Fruit fly (Drosophila melanogaster) whole organism, adult: ENCODE measurements around the gene Ifrd1.

Experiments
- CG11617 ChIP-seq: fragments of 200-800 bp; sonication (Bioruptor generic); optimal IDR thresholded peaks from 2 replicates; lab custom pipeline; 2017; ENCODE audit warnings: mild to moderate bottlenecking, missing biosample characterization, missing genetic modification reagents, missing genetic modification characterization
- CG12768 ChIP-seq: fragments of 200-800 bp; sonication (Bioruptor generic); optimal IDR thresholded peaks from 2 replicates; lab custom pipeline; 2017; ENCODE audit warnings: missing biosample characterization, missing genetic modification characterization, mild to moderate bottlenecking, moderate library complexity, missing genetic modification reagents
- CG14711 ChIP-seq: fragments of 200-800 bp; sonication (Bioruptor generic); optimal IDR thresholded peaks from 2 replicates; lab custom pipeline; 2018; ENCODE audit warnings: missing biosample characterization, mild to moderate bottlenecking, missing genetic modification characterization, moderate library complexity
- CG1620 ChIP-seq: fragments of 200-800 bp; sonication (Bioruptor generic); optimal IDR thresholded peaks from 2 replicates; lab custom pipeline; 2016; ENCODE audit warnings: missing biosample characterization, missing genetic modification characterization
- CG33017 ChIP-seq: fragments of 200-800 bp; sonication (Bioruptor generic); optimal IDR thresholded peaks from 2 replicates; lab custom pipeline; 2018; ENCODE audit warnings: missing biosample characterization, mild to moderate bottlenecking, missing genetic modification characterization, moderate library complexity
- CG5204 ChIP-seq: fragments of 200-800 bp; sonication (Bioruptor generic); optimal IDR thresholded peaks from 2 replicates; lab custom pipeline; 2016; ENCODE audit warnings: missing biosample characterization, missing genetic modification characterization
- CG7045 ChIP-seq: fragments of 200-800 bp; sonication (Bioruptor generic); optimal IDR thresholded peaks from 2 replicates; lab custom pipeline; 2017; ENCODE audit warnings: missing biosample characterization, mild to moderate bottlenecking, missing genetic modification characterization
- CG7101 ChIP-seq: fragments of 200-800 bp; sonication (Bioruptor generic); optimal IDR thresholded peaks from 2 replicates; lab custom pipeline; 2018; ENCODE audit warnings: missing biosample characterization, mild to moderate bottlenecking, missing genetic modification characterization, moderate library complexity
- Clk ChIP-seq: fragments of 200-800 bp; sonication (Bioruptor generic); optimal IDR thresholded peaks from 2 replicates; lab custom pipeline; 2017; ENCODE audit warnings: missing biosample characterization, missing genetic modification characterization
- Crg-1 ChIP-seq: fragments of 200-800 bp; sonication (Bioruptor generic); optimal IDR thresholded peaks from 2 replicates; lab custom pipeline; 2016; ENCODE audit warnings: missing biosample characterization, missing genetic modification characterization
- Hr96 ChIP-seq: fragments of 200-800 bp; sonication (Bioruptor generic); optimal IDR thresholded peaks from 2 replicates; lab custom pipeline; 2016; ENCODE audit warnings: missing biosample characterization, missing genetic modification characterization
- Mnt ChIP-seq: fragments of 200-800 bp; sonication (Bioruptor generic); optimal IDR thresholded peaks from 2 replicates; lab custom pipeline; 2016; ENCODE audit warnings: missing biosample characterization, mild to moderate bottlenecking, missing genetic modification characterization
- bab1 ChIP-seq: fragments of 200-800 bp; sonication (Bioruptor generic); optimal IDR thresholded peaks from 3 replicates; lab custom pipeline; 2019; ENCODE audit warnings: missing biosample characterization, mild to moderate bottlenecking, missing genetic modification characterization, moderate library complexity
- cic ChIP-seq: fragments of 200-800 bp; sonication (Bioruptor generic); optimal IDR thresholded peaks from 2 replicates; lab custom pipeline; 2017; ENCODE audit warnings: missing biosample characterization, mild to moderate bottlenecking, missing genetic modification characterization, moderate library complexity
- cnc ChIP-seq, 2 experiments: fragments of >200 bp; optimal IDR thresholded peaks; 2 replicates each; lab custom pipeline; 2017
- kay ChIP-seq: fragments of 200-800 bp; sonication (Bioruptor generic); peaks from one replicate; lab custom pipeline; 2016; ENCODE audit warnings: missing biosample characterization, missing genetic modification characterization, borderline replicate concordance
- ovo ChIP-seq: fragments of 200-800 bp; sonication (Bioruptor generic); optimal IDR thresholded peaks from 2 replicates; lab custom pipeline; 2016; ENCODE audit warnings: missing biosample characterization, missing genetic modification characterization
- pad ChIP-seq: fragments of 200-800 bp; sonication (Bioruptor generic); optimal IDR thresholded peaks from 3 replicates; lab custom pipeline; 2017; ENCODE audit warnings: missing biosample characterization, missing genetic modification characterization, mild to moderate bottlenecking, moderate library complexity, missing genetic modification reagents
- tj ChIP-seq: fragments of 200-800 bp; sonication (Bioruptor generic); optimal IDR thresholded peaks from 3 replicates; lab custom pipeline; 2017; ENCODE audit warnings: missing biosample characterization, mild to moderate bottlenecking, missing genetic modification characterization, moderate library complexity
- toe ChIP-seq: fragments of 200-800 bp; sonication (Bioruptor generic); optimal IDR thresholded peaks from 2 replicates; lab custom pipeline; 2016; ENCODE audit warnings: missing biosample characterization, missing genetic modification characterization

Ifrd1 gene

DNA sequence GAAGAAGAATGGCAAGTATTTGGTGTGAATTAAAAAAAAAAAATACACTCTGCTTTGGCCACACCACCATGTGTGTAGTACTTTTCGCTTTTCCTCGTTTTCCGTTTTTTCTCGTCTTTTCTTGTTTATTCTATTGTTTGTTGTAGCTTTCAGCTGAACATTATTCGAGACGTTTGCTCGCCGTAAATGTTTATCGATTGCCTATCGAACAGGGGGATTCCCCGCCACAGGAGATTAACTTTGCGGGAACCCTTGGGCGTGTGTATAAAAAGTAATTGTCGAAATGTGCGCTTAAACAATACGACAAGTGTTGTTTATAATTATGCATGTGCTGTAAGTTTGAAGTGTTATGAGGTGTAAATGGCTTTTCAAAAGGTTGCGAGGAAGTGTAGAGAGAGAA, 23.4 kb upstream of the Ifrd1 start:
- no peak for TF ChIP-seq bab1 (GFP tag; lab: Kevin White, UChicago)
- TF ChIP-seq CG7101 (tag; lab: Kevin White, UChicago), result no peak
- no peak for TF ChIP-seq kay (GFP tag; lab: Kevin White, UChicago)
- TF ChIP-seq CG12768, result no peak
- no peak for TF ChIP-seq Hr96 (GFP tag; lab: Kevin White, UChicago)
- TF ChIP-seq CG7045 (GFP tag; lab: Kevin White, UChicago), result no peak
- TF ChIP-seq CG5204 (GFP tag; lab: Kevin White, UChicago), result no peak
- TF ChIP-seq cnc (optimal IDR thresholded peaks at IDR 0.05; lab: Kevin White, UChicago), result no peak
- no peak for TF ChIP-seq toe (GFP tag; lab: Kevin White, UChicago)
- no peak for TF ChIP-seq Crg-1
- TF ChIP-seq ovo, result no peak
- TF ChIP-seq CG33017 (tag; lab: Kevin White, UChicago), result no peak
- TF ChIP-seq tj (GFP tag; lab: Kevin White, UChicago), result no peak
- no peak for TF ChIP-seq CG11617 (GFP tag; lab: Kevin White, UChicago)
- TF ChIP-seq CG14711 (tag; lab: Kevin White, UChicago), result no peak

DNA sequence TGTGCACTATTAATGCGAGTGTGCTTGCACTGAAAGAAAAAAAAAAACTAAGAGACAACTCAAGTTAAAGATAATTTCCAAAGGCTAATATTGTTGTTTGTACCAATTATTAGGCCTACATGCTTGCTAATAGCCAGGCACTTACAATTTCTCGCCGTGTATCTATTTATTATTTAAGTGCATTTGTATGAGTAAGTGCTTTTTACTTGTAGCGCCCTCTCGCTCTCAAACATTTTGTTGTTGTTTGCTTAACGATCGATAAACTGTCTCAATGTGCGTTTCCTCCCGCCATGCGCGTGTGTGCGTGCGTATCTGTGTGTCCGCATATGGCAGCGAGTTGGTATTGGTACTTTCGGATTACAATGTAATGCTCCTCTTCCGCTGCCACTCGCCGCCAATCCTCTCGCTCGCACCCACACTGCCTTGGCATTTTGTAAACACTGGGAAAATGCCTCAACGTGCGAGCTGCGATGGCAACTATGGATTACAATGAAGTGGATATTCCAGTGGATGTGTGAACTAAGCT, 22.8 kb upstream of the Ifrd1 start:
- peak; percentile 8 for TF ChIP-seq CG14711 (tag; lab: Kevin White, UChicago)
- no peak for TF ChIP-seq Hr96 (GFP tag; lab: Kevin White, UChicago)
- peak; percentile 44 for TF ChIP-seq CG7101 (tag; lab: Kevin White, UChicago)
- peak; percentile 9 for TF ChIP-seq CG11617 (GFP tag; lab: Kevin White, UChicago)
- TF ChIP-seq tj (GFP tag; lab: Kevin White, UChicago), result peak; percentile 7
- peak; percentile 50 for TF ChIP-seq CG7045 (GFP tag; lab: Kevin White, UChicago)
- no peak for TF ChIP-seq kay (GFP tag; lab: Kevin White, UChicago)
- TF ChIP-seq CG33017 (tag; lab: Kevin White, UChicago), result peak; percentile 56

- no peak for TF ChIP-seq CG11617 (GFP tag; lab: Kevin White, UChicago)
- TF ChIP-seq cnc (optimal IDR thresholded peaks at IDR 0.05; lab: Kevin White, UChicago), result no peak
- no peak for TF ChIP-seq CG5204 (GFP tag; lab: Kevin White, UChicago)
- no peak for TF ChIP-seq bab1 (GFP tag; lab: Kevin White, UChicago)
- TF ChIP-seq CG12768, result no peak
- TF ChIP-seq toe (GFP tag; lab: Kevin White, UChicago), result no peak
- no peak for TF ChIP-seq tj (GFP tag; lab: Kevin White, UChicago)
- no peak for TF ChIP-seq CG14711 (tag; lab: Kevin White, UChicago)
- TF ChIP-seq CG7101 (tag; lab: Kevin White, UChicago), result no peak
- no peak for TF ChIP-seq ovo
Measured at dm6 chr2L:2894356-2894755, 20.1 kb upstream of the Ifrd1 start.

DNA sequence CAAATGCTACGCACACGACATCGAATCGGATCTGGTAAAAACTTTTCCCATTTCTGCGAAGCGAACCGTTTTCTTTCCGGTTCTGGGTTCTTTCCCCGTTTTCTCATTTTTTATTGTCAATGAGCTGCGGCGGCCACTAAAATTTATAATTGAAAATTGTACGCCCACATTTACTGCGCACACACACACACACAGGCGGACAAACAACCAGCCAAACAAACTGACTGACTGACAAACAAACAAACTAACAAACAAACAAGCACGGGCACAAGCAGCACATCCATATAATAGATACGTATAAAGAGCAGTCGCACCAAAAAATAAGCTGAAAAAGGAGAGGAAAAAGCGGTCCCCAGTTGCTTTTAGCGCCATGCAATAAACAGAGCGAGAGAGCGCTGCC, 16.9 kb upstream of the Ifrd1 start:
- TF ChIP-seq pad (GFP tag; lab: Kevin White, UChicago) (no peak), ovo (no peak), CG5204 (GFP tag; lab: Kevin White, UChicago) (no peak), Mnt (no peak), CG1620 (no peak), toe (GFP tag; lab: Kevin White, UChicago) (no peak), bab1 (GFP tag; lab: Kevin White, UChicago) (no peak), kay (GFP tag; lab: Kevin White, UChicago) (no peak), CG11617 (GFP tag; lab: Kevin White, UChicago) (no peak), cic (GFP tag; lab: Kevin White, UChicago) (no peak), CG33017 (tag; lab: Kevin White, UChicago) (no peak), CG7045 (GFP tag; lab: Kevin White, UChicago) (no peak), Hr96 (GFP tag; lab: Kevin White, UChicago) (no peak)

DNA sequence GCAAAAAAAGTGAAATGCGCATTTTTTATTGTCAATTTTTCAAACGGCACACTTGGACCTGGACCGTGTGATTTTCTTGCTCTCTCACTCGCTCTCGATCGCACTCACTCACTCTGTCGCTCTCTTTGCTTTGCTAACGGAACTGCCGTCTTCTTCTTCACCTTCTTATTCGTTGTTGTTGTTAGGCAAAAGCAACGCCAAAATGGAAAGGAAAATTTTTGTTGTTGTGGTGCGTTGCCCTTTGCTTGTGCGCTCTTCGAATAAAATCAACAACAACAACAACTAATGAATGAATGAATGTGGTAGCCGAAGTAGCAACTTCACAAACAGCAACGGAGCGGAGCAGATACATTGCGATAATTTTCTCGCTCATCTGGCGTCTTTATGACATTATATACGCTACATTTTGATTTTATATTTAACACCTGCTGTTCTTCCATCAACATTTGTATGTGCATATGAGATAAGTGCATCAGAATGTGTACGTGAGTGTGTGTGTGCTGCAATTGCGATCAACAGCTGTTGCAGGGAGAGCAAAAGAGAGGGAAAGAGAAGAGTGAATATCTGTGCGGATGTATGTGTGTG, 14.7 kb upstream of the Ifrd1 start:
- TF ChIP-seq bab1 (GFP tag; lab: Kevin White, UChicago), result peak; percentile 11
- TF ChIP-seq cic (GFP tag; lab: Kevin White, UChicago), result peak; percentile 30
- TF ChIP-seq ovo, result peak; percentile 85
- no peak for TF ChIP-seq Clk (GFP tag; lab: Kevin White, UChicago)
- TF ChIP-seq Hr96 (GFP tag; lab: Kevin White, UChicago), result no peak
- peak; percentile 7 for TF ChIP-seq tj (GFP tag; lab: Kevin White, UChicago)
- TF ChIP-seq CG12768, result peak; percentile 10
- peak; percentile 50 for TF ChIP-seq CG33017 (tag; lab: Kevin White, UChicago)
- TF ChIP-seq CG14711 (tag; lab: Kevin White, UChicago), result no peak

- TF ChIP-seq CG11617 (GFP tag; lab: Kevin White, UChicago) (peak; percentile 28), bab1 (GFP tag; lab: Kevin White, UChicago) (no peak), kay (GFP tag; lab: Kevin White, UChicago) (peak; percentile 92), pad (GFP tag; lab: Kevin White, UChicago) (peak; percentile 24), ovo (peak; percentile 92)
Measured at dm6 chr2L:2887760-2888600, 13.7 kb upstream of the Ifrd1 start.
